Fruit fly (Drosophila melanogaster) whole organism, embryonic: Measurements from ENCODE around the gene BNIP3.
A peak's percentile ranks its signal among the peaks of the same experiment; 100 is the strongest.

Source experiments
- Atf-2 ChIP-seq: fragments of 200-800 bp; sonication (Bioruptor generic); optimal IDR thresholded peaks from 2 replicates; lab custom pipeline; 2016; ENCODE audit warnings: missing biosample characterization, missing genetic modification characterization
- Blimp-1 ChIP-seq: fragments of 200-800 bp; sonication (Bioruptor generic); optimal IDR thresholded peaks from 3 replicates; lab custom pipeline; 2018; ENCODE audit warnings: missing biosample characterization, missing genetic modification characterization, mild to moderate bottlenecking, moderate library complexity, missing genetic modification reagents
- CG11723 ChIP-seq: fragments of 200-800 bp; sonication (Bioruptor generic); optimal IDR thresholded peaks from 2 replicates; lab custom pipeline; 2017; ENCODE audit warnings: missing biosample characterization, mild to moderate bottlenecking, missing genetic modification characterization
- CG12659 ChIP-seq: fragments of 200-800 bp; sonication (Bioruptor generic); optimal IDR thresholded peaks from 3 replicates; lab custom pipeline; 2017; ENCODE audit warnings: mild to moderate bottlenecking, missing biosample characterization, missing genetic modification reagents, missing genetic modification characterization
- CG13296 ChIP-seq: fragments of 200-800 bp; sonication (Bioruptor generic); optimal IDR thresholded peaks from 3 replicates; lab custom pipeline; 2018; ENCODE audit warnings: missing biosample characterization, mild to moderate bottlenecking, missing genetic modification characterization
- CG15011 ChIP-seq: fragments of 200-800 bp; sonication (Bioruptor generic); optimal IDR thresholded peaks from 3 replicates; lab custom pipeline; 2018; ENCODE audit warnings: missing biosample characterization, mild to moderate bottlenecking, missing genetic modification characterization
- CG16863 ChIP-seq: fragments of 200-800 bp; sonication (Bioruptor generic); optimal IDR thresholded peaks from 3 replicates; lab custom pipeline; 2016; ENCODE audit warnings: missing biosample characterization, missing genetic modification characterization
- CG17568 ChIP-seq: fragments of 200-800 bp; sonication (Bioruptor generic); optimal IDR thresholded peaks from 2 replicates; lab custom pipeline; 2018; ENCODE audit warnings: missing biosample characterization, mild to moderate bottlenecking, missing genetic modification characterization, moderate library complexity
- CG17612 ChIP-seq: fragments of 200-800 bp; sonication (Bioruptor generic); IDR thresholded peaks from 2 replicates; pipeline ENCODE4 v1.3.6; 2022; ENCODE audit warnings: missing biosample characterization, missing genetic modification characterization
- CG18599 ChIP-seq: fragments of 200-800 bp; sonication (Bioruptor generic); optimal IDR thresholded peaks from 3 replicates; lab custom pipeline; 2017; ENCODE audit warnings: missing biosample characterization, missing genetic modification characterization, mild to moderate bottlenecking, moderate library complexity, missing genetic modification reagents
- CG30403 ChIP-seq: fragments of 200-800 bp; sonication (Bioruptor generic); optimal IDR thresholded peaks from 3 replicates; lab custom pipeline; 2016; ENCODE audit warnings: missing biosample characterization, missing genetic modification characterization
- CG32767 ChIP-seq: fragments of 200-800 bp; sonication (Bioruptor generic); IDR thresholded peaks from 2 replicates; pipeline ENCODE4 v1.3.6; 2022; ENCODE audit warnings: missing biosample characterization, missing genetic modification characterization
- CG3281 ChIP-seq: fragments of 200-800 bp; sonication (Bioruptor generic); optimal IDR thresholded peaks from 3 replicates; lab custom pipeline; 2017; ENCODE audit warnings: missing biosample characterization, mild to moderate bottlenecking, missing genetic modification characterization
- CG4404 ChIP-seq: fragments of 200-800 bp; sonication (Bioruptor generic); IDR thresholded peaks from 2 replicates; pipeline ENCODE4 v1.3.6; 2022; ENCODE audit warnings: missing biosample characterization, missing genetic modification characterization
- CG6654 ChIP-seq: fragments of 200-800 bp; sonication (Bioruptor generic); optimal IDR thresholded peaks from 2 replicates; lab custom pipeline; 2017; ENCODE audit warnings: missing biosample characterization, mild to moderate bottlenecking, missing genetic modification characterization
- CG6683 ChIP-seq: fragments of 200-800 bp; sonication (Bioruptor generic); optimal IDR thresholded peaks from 2 replicates; lab custom pipeline; 2017; ENCODE audit warnings: missing biosample characterization, mild to moderate bottlenecking, missing genetic modification characterization, missing genetic modification reagents
- CG7271 ChIP-seq: fragments of 200-800 bp; sonication (Bioruptor generic); optimal IDR thresholded peaks from 2 replicates; lab custom pipeline; 2018; ENCODE audit warnings: missing biosample characterization, mild to moderate bottlenecking, missing genetic modification characterization, moderate library complexity
- CG8281 ChIP-seq: fragments of 200-800 bp; sonication (Bioruptor generic); optimal IDR thresholded peaks from 2 replicates; lab custom pipeline; 2018; ENCODE audit warnings: missing biosample characterization, mild to moderate bottlenecking, missing genetic modification characterization, moderate library complexity
- CHES-1-like ChIP-seq: fragments of 200-800 bp; sonication (Bioruptor generic); optimal IDR thresholded peaks from 2 replicates; lab custom pipeline; 2016; ENCODE audit warnings: missing biosample characterization, missing genetic modification characterization
- Chrac-16 ChIP-seq: fragments of 200-800 bp; sonication (Bioruptor generic); optimal IDR thresholded peaks from 3 replicates; lab custom pipeline; 2016; ENCODE audit warnings: missing biosample characterization, missing genetic modification characterization
- CkIIα-i1 ChIP-seq: fragments of 200-800 bp; sonication (Bioruptor generic); IDR thresholded peaks from 2 replicates; pipeline ENCODE4 v1.3.6; 2022; ENCODE audit warnings: missing biosample characterization, missing genetic modification characterization
- Dbx ChIP-seq: fragments of 200-800 bp; sonication (Bioruptor generic); IDR thresholded peaks from 3 replicates; pipeline ENCODE4 v1.3.6; 2022; ENCODE audit warnings: missing biosample characterization, missing genetic modification characterization
- Dp ChIP-seq: fragments of 200-800 bp; sonication (Bioruptor generic); optimal IDR thresholded peaks from 2 replicates; lab custom pipeline; 2018; ENCODE audit warnings: missing biosample characterization, mild to moderate bottlenecking, missing genetic modification characterization, moderate library complexity
- E2f1 ChIP-seq: fragments of 200-800 bp; sonication (Bioruptor generic); IDR thresholded peaks from 2 replicates; pipeline ENCODE4 v1.3.6; 2022; ENCODE audit warnings: missing biosample characterization, missing genetic modification characterization
- H2.0 ChIP-seq: fragments of 200-800 bp; sonication (Bioruptor generic); IDR thresholded peaks from 2 replicates; pipeline ENCODE4 v1.3.6; 2022; ENCODE audit warnings: missing biosample characterization, missing genetic modification characterization
- Lim3 ChIP-seq: fragments of 200-800 bp; sonication (Bioruptor generic); IDR thresholded peaks from 2 replicates; pipeline ENCODE4 v1.3.6; 2022; ENCODE audit warnings: missing biosample characterization, missing genetic modification characterization
- MESR4 ChIP-seq: fragments of 200-800 bp; sonication (Bioruptor generic); optimal IDR thresholded peaks from 2 replicates; lab custom pipeline; 2018; ENCODE audit warnings: missing biosample characterization, mild to moderate bottlenecking, missing genetic modification characterization, moderate library complexity
- Meics ChIP-seq: fragments of 200-800 bp; sonication (Bioruptor generic); optimal IDR thresholded peaks from 2 replicates; lab custom pipeline; 2017; ENCODE audit warnings: missing biosample characterization, mild to moderate bottlenecking, missing genetic modification characterization
- aop ChIP-seq: fragments of 200-800 bp; sonication (Bioruptor generic); IDR thresholded peaks from 2 replicates; pipeline ENCODE4 v1.3.6; 2022; ENCODE audit warnings: missing biosample characterization, missing genetic modification characterization
- dmrt11E ChIP-seq: fragments of 200-800 bp; sonication (Bioruptor generic); optimal IDR thresholded peaks from 3 replicates; lab custom pipeline; 2018; ENCODE audit warnings: missing biosample characterization, mild to moderate bottlenecking, missing genetic modification characterization, moderate library complexity
- gcm2 ChIP-seq: fragments of 200-800 bp; sonication (Bioruptor generic); optimal IDR thresholded peaks from 2 replicates; lab custom pipeline; 2016; ENCODE audit warnings: missing biosample characterization, missing genetic modification characterization
- grau ChIP-seq: fragments of 200-800 bp; optimal IDR thresholded peaks from 3 replicates; lab custom pipeline; 2019; ENCODE audit warnings: missing biosample characterization, mild to moderate bottlenecking, missing genetic modification characterization, moderate library complexity
- hb ChIP-seq: fragments of 200-800 bp; sonication (Bioruptor generic); IDR thresholded peaks from 3 replicates; pipeline ENCODE4 v1.3.6; 2022; ENCODE audit warnings: missing biosample characterization, missing genetic modification characterization; ENCODE audit not compliant: partially characterized antibody
- inv ChIP-seq: fragments of 200-800 bp; sonication (Bioruptor generic); IDR thresholded peaks from 2 replicates; pipeline ENCODE4 v1.3.6; 2022; ENCODE audit warnings: missing biosample characterization, missing genetic modification characterization; ENCODE audit not compliant: partially characterized antibody
- jigr1 ChIP-seq: fragments of 200-800 bp; sonication (Bioruptor generic); IDR thresholded peaks from 3 replicates; pipeline ENCODE4 v1.3.6; 2022; ENCODE audit warnings: missing biosample characterization, missing genetic modification characterization
- lmd ChIP-seq: fragments of 200-800 bp; sonication (Bioruptor generic); IDR thresholded peaks from 2 replicates; pipeline ENCODE4 v1.3.6; 2022; ENCODE audit warnings: missing biosample characterization, missing genetic modification characterization
- maf-S ChIP-seq: fragments of 200-800 bp; sonication (Bioruptor generic); optimal IDR thresholded peaks from 2 replicates; lab custom pipeline; 2016; ENCODE audit warnings: missing biosample characterization, missing genetic modification characterization
- nmo ChIP-seq: fragments of 200-800 bp; sonication (Bioruptor generic); optimal IDR thresholded peaks from 2 replicates; lab custom pipeline; 2018; ENCODE audit warnings: missing biosample characterization, mild to moderate bottlenecking, missing genetic modification characterization, moderate library complexity
- oc ChIP-seq: fragments of 200-800 bp; sonication (Bioruptor generic); optimal IDR thresholded peaks from 2 replicates; lab custom pipeline; 2018; ENCODE audit warnings: missing biosample characterization, mild to moderate bottlenecking, missing genetic modification characterization, moderate library complexity
- pnt ChIP-seq: fragments of 200-800 bp; sonication (Bioruptor generic); optimal IDR thresholded peaks from 3 replicates; lab custom pipeline; 2016; ENCODE audit warnings: missing biosample characterization, missing genetic modification characterization
- prd ChIP-seq, 3 experiments: fragments of >200 bp in 2 of 3; fragments of 200-800 bp in 1 of 3; sonication (Bioruptor generic) in 1 of 3; optimal IDR thresholded peaks in 2 of 3; IDR thresholded peaks in 1 of 3; 2 replicates in 2 of 3; 3 replicates in 1 of 3; pipeline versions ENCODE4 v1.3.6 to Lab custom; 2017 to 2022; ENCODE audit warnings: missing biosample characterization in 1 of 3, missing genetic modification characterization in 1 of 3
- pum ChIP-seq: fragments of 200-800 bp; sonication (Bioruptor generic); optimal IDR thresholded peaks from 2 replicates; lab custom pipeline; 2016; ENCODE audit warnings: missing biosample characterization, missing genetic modification characterization
- scrt ChIP-seq: fragments of 200-800 bp; sonication (Bioruptor generic); optimal IDR thresholded peaks from 2 replicates; lab custom pipeline; 2018; ENCODE audit warnings: missing biosample characterization, mild to moderate bottlenecking, missing genetic modification characterization, moderate library complexity
- sd ChIP-seq: fragments of 200-800 bp; sonication (Bioruptor generic); optimal IDR thresholded peaks from 3 replicates; lab custom pipeline; 2018; ENCODE audit warnings: missing biosample characterization, mild to moderate bottlenecking, missing genetic modification characterization, moderate library complexity
- sens-2 ChIP-seq: fragments of 200-800 bp; sonication (Bioruptor generic); IDR thresholded peaks from 2 replicates; pipeline ENCODE4 v1.3.6; 2022; ENCODE audit warnings: missing biosample characterization, missing genetic modification characterization
- stc ChIP-seq: fragments of 200-800 bp; sonication (Bioruptor generic); IDR thresholded peaks from 2 replicates; pipeline ENCODE4 v1.3.6; 2022; ENCODE audit warnings: missing biosample characterization, missing genetic modification characterization
- vfl ChIP-seq: fragments of 200-800 bp; sonication (Bioruptor generic); optimal IDR thresholded peaks from 2 replicates; lab custom pipeline; 2016; ENCODE audit warnings: missing biosample characterization, missing genetic modification characterization
- vnd ChIP-seq: fragments of 200-800 bp; sonication (Bioruptor generic); IDR thresholded peaks from 3 replicates; pipeline ENCODE4 v1.3.6; 2022; ENCODE audit warnings: missing biosample characterization, missing genetic modification characterization; ENCODE audit not compliant: partially characterized antibody
- wdn ChIP-seq: fragments of 200-800 bp; sonication (Bioruptor generic); IDR thresholded peaks from 2 replicates; pipeline ENCODE4 v1.3.6; 2022; ENCODE audit warnings: missing biosample characterization, missing genetic modification characterization

The BNIP3 gene

dm6 chr3L:20508136-20508635 is 11.0 kb downstream of the BNIP3 start (continued):
- TF ChIP-seq H2.0 (GFP tag; lab: Robert Waterston, UW), result peak; percentile 90
- peak; percentile 76 for TF ChIP-seq inv
- TF ChIP-seq CG7271 (tag; lab: Kevin White, UChicago), result peak; percentile 1
- TF ChIP-seq CG4404 (GFP tag; lab: Robert Waterston, UW), result peak; percentile 96
- TF ChIP-seq jigr1 (GFP tag; lab: Robert Waterston, UW), result peak; percentile 85; the same call in 2 of the 3 replicates
- peak; percentile 97 for TF ChIP-seq CG3281 (GFP tag; lab: Kevin White, UChicago)
- peak; percentile 91 for TF ChIP-seq E2f1 (GFP tag; lab: Robert Waterston, UW)
- no peak for TF ChIP-seq hb (GFP tag; lab: Robert Waterston, UW)
- TF ChIP-seq pnt (GFP tag; lab: Kevin White, UChicago), result peak; percentile 90
- TF ChIP-seq CkIIα-i1 (GFP tag; lab: Robert Waterston, UW), result peak; percentile 54; the same call in 1 of the 2 replicates
- TF ChIP-seq dmrt11E, result peak; percentile 78
- TF ChIP-seq CG30403 (GFP tag; lab: Kevin White, UChicago), result peak; percentile 95
- TF ChIP-seq CG13296 (GFP tag; lab: Kevin White, UChicago), result peak; percentile 94
- peak; percentile 79 for TF ChIP-seq sens-2 (GFP tag; lab: Robert Waterston, UW)
- TF ChIP-seq Chrac-16, result peak; percentile 93
- TF ChIP-seq oc (tag; lab: Kevin White, UChicago), result peak; percentile 78
- TF ChIP-seq grau, result peak; percentile 93
- peak; percentile 76 for TF ChIP-seq CG8281
- TF ChIP-seq wdn, result peak; percentile 88
- TF ChIP-seq MESR4 (GFP tag; lab: Kevin White, UChicago), result peak; percentile 14
- peak; percentile 96 for TF ChIP-seq Meics (GFP tag; lab: Kevin White, UChicago)
- peak; percentile 84 for TF ChIP-seq scrt (GFP tag; lab: Kevin White, UChicago)
- peak; percentile 91 for TF ChIP-seq CG17612 (GFP tag; lab: Robert Waterston, UW)
- peak; percentile 95 for TF ChIP-seq CG12659 (GFP tag; lab: Kevin White, UChicago)
- TF ChIP-seq CG6683 (GFP tag; lab: Kevin White, UChicago), result peak; percentile 89
- peak; percentile 88 for TF ChIP-seq maf-S (GFP tag; lab: Kevin White, UChicago)
- no peak for TF ChIP-seq vnd
- TF ChIP-seq Dp (GFP tag; lab: Kevin White, UChicago), result no peak
- peak; percentile 82 for TF ChIP-seq CG11723 (GFP tag; lab: Kevin White, UChicago)
- 0 out of 2 replicates have a peak, but pooled peaks have one; percentile 46 for TF ChIP-seq Lim3
- TF ChIP-seq CG18599, result peak; percentile 98
- peak; percentile 82 for TF ChIP-seq CG16863 (GFP tag; lab: Kevin White, UChicago)
- peak; percentile 82 for TF ChIP-seq CG32767 (GFP tag; lab: Robert Waterston, UW)
- TF ChIP-seq gcm2 (GFP tag; lab: Kevin White, UChicago), result peak; percentile 76
- TF ChIP-seq Blimp-1 (GFP tag; lab: Kevin White, UChicago), result peak; percentile 89
- peak; percentile 94 for TF ChIP-seq nmo
- peak; percentile 94 for TF ChIP-seq CHES-1-like (GFP tag; lab: Kevin White, UChicago)
- TF ChIP-seq Dbx, result peak; percentile 98
- peak; percentile 83 for TF ChIP-seq Atf-2
- no peak for TF ChIP-seq prd (optimal IDR thresholded peaks at IDR 0.05; lab: Kevin White, UChicago)
- TF ChIP-seq prd (GFP tag; IDR thresholded peaks at IDR 0.05; lab: Robert Waterston, UW), result peak; percentile 96
- TF ChIP-seq pum (GFP tag; lab: Kevin White, UChicago), result peak; percentile 89
- peak; percentile 90 for TF ChIP-seq stc
- peak; percentile 92 for TF ChIP-seq sd
- peak; percentile 96 for TF ChIP-seq lmd (GFP tag; lab: Robert Waterston, UW)
- TF ChIP-seq vfl (GFP tag; lab: Kevin White, UChicago), result peak; percentile 92
- peak; percentile 86 for TF ChIP-seq CG17568
- TF ChIP-seq aop (GFP tag; lab: Robert Waterston, UW), result no peak
- TF ChIP-seq CG15011 (GFP tag; lab: Kevin White, UChicago), result peak; percentile 96
- TF ChIP-seq CG6654 (GFP tag; lab: Kevin White, UChicago), result peak; percentile 75
